Worm (Caenorhabditis elegans) whole organism, L2 larva: ENCODE measurements around the gene C35D10.3.

Source experiments
- egl-27 ChIP-seq: sonication (generic microtip); optimal IDR thresholded peaks from 3 replicates; lab custom pipeline; 2017; ENCODE audit warnings: missing biosample characterization, missing genetic modification reagents, missing genetic modification characterization
- lin-13 ChIP-seq: fragments of 150-350 bp; optimal IDR thresholded peaks from 2 replicates; lab custom pipeline; 2014; ENCODE audit warnings: missing biosample characterization, missing genetic modification reagents, missing genetic modification characterization
- lin-39 ChIP-seq: fragments of 150-350 bp; optimal IDR thresholded peaks from 2 replicates; lab custom pipeline; 2014; ENCODE audit warnings: missing biosample characterization, missing genetic modification reagents, missing genetic modification characterization
- mdl-1 ChIP-seq, 2 experiments: fragments of 150-350 bp in 1 of 2; sonication (generic microtip) in 1 of 2; optimal IDR thresholded peaks; 2 replicates each; lab custom pipeline; 2017; ENCODE audit warnings: missing biosample characterization in 2 of 2, missing genetic modification characterization in 2 of 2
- nhr-23 ChIP-seq: fragments of 150-350 bp; optimal IDR thresholded peaks from 2 replicates; lab custom pipeline; 2014; ENCODE audit warnings: missing biosample characterization, missing genetic modification reagents, missing genetic modification characterization
- nhr-25 ChIP-seq: fragments of 150-350 bp; sonication (generic microtip); optimal IDR thresholded peaks from 3 replicates; lab custom pipeline; 2014; ENCODE audit warnings: missing biosample characterization, missing genetic modification characterization
- skn-1 ChIP-seq: sonication (generic microtip); optimal IDR thresholded peaks from 2 replicates; lab custom pipeline; 2017; ENCODE audit warnings: missing biosample characterization, missing genetic modification characterization
- sma-3 ChIP-seq: sonication (generic microtip); optimal IDR thresholded peaks from 2 replicates; lab custom pipeline; 2016; ENCODE audit warnings: missing genetic modification reagents, missing genetic modification characterization, missing compliant biosample characterization
- unc-62 ChIP-seq: fragments of 150-350 bp; optimal IDR thresholded peaks from 2 replicates; lab custom pipeline; 2014; ENCODE audit warnings: missing biosample characterization, missing genetic modification reagents, missing genetic modification characterization

- no peak for TF ChIP-seq lin-39 (tag; lab: Kevin White, UChicago)
- no peak for TF ChIP-seq nhr-23 (tag; lab: Kevin White, UChicago)
- no peak for TF ChIP-seq nhr-25 (tag; lab: Kevin White, UChicago)
- TF ChIP-seq unc-62, result no peak
- no peak for TF ChIP-seq egl-27 (tag; lab: Kevin White, UChicago)
- TF ChIP-seq sma-3 (GFP tag; lab: Kevin White, UChicago), result no peak
- no peak for TF ChIP-seq mdl-1 (tag; optimal IDR thresholded peaks at IDR 0.05; lab: Kevin White, UChicago)
- no peak for TF ChIP-seq lin-13 (GFP tag; lab: Kevin White, UChicago)
- no peak for TF ChIP-seq skn-1 (tag; lab: Kevin White, UChicago)
These were observed 46.6 kb upstream of the C35D10.3 start, which contains the start of gene F26A1.8 for ce11 chrIII:4822140-4822539.
